Worm (Caenorhabditis elegans) whole organism, L4 larva: ENCODE measurements around the gene cnc-8.
"Not testable (repeated sequence)": the region's sequence is repeated elsewhere in the genome, so short reads cannot be mapped to it uniquely, and the experiment has no call there.

ENCODE experiments used
- D1046.2 ChIP-seq: fragments of 200-800 bp; sonication (Bioruptor generic); IDR thresholded peaks from 2 replicates; pipeline ENCODE4 v1.3.6; 2022; ENCODE audit warnings: missing genetic modification characterization, missing compliant biosample characterization
- F10B5.3 ChIP-seq: sonication (generic microtip); optimal IDR thresholded peaks from 2 replicates; lab custom pipeline; 2016; ENCODE audit warnings: mild to moderate bottlenecking, missing genetic modification characterization, missing compliant biosample characterization
- F26F4.8 ChIP-seq: fragments of 200-800 bp; sonication (Bioruptor generic); conservative IDR thresholded peaks from 2 replicates; pipeline ENCODE4 v1.3.6; 2022; ENCODE audit warnings: missing genetic modification characterization, missing compliant biosample characterization
- F49E8.2 ChIP-seq: sonication (generic microtip); optimal IDR thresholded peaks from 2 replicates; lab custom pipeline; 2016; ENCODE audit warnings: missing compliant biosample characterization, mild to moderate bottlenecking, missing genetic modification characterization, borderline replicate concordance
- ZK337.2 ChIP-seq: fragments of 200-800 bp; sonication (Bioruptor generic); IDR thresholded peaks from 2 replicates; pipeline ENCODE4 v1.3.6; 2022; ENCODE audit warnings: missing genetic modification reagents, missing genetic modification characterization, missing compliant biosample characterization
- aha-1 ChIP-seq: fragments of 150-350 bp; peaks from one replicate; lab custom pipeline; 2014; ENCODE audit warnings: missing biosample characterization, missing genetic modification characterization
- aly-2 ChIP-seq: sonication (generic microtip); optimal IDR thresholded peaks from 2 replicates; lab custom pipeline; 2018; ENCODE audit warnings: missing biosample characterization, missing genetic modification characterization
- ceh-20 ChIP-seq: fragments of 200-800 bp; sonication (Bioruptor generic); IDR thresholded peaks from 2 replicates; pipeline ENCODE4 v1.3.6; 2022; ENCODE audit warnings: missing genetic modification reagents, missing genetic modification characterization, missing compliant biosample characterization
- ceh-28 ChIP-seq: fragments of 150-350 bp; optimal IDR thresholded peaks from 2 replicates; lab custom pipeline; 2014; ENCODE audit warnings: missing biosample characterization, missing genetic modification reagents, missing genetic modification characterization
- ctbp-1 ChIP-seq: fragments of 200-800 bp; sonication (Bioruptor generic); IDR thresholded peaks from 2 replicates; pipeline ENCODE4 v1.3.6; 2022; ENCODE audit warnings: missing genetic modification reagents, missing genetic modification characterization, missing compliant biosample characterization
- daf-12 ChIP-seq: fragments of 150-350 bp; optimal IDR thresholded peaks from 2 replicates; lab custom pipeline; 2014; ENCODE audit warnings: missing biosample characterization, missing genetic modification reagents, missing genetic modification characterization
- dmd-6 ChIP-seq: fragments of 200-800 bp; sonication (Bioruptor generic); IDR thresholded peaks from 2 replicates; pipeline ENCODE4 v1.3.6; 2022; ENCODE audit warnings: missing genetic modification reagents, missing genetic modification characterization, missing compliant biosample characterization
- dpl-1 ChIP-seq: fragments of 150-350 bp; optimal IDR thresholded peaks from 2 replicates; lab custom pipeline; 2014; ENCODE audit warnings: missing biosample characterization, missing genetic modification reagents, missing genetic modification characterization
- dve-1 ChIP-seq: sonication (generic microtip); optimal IDR thresholded peaks from 2 replicates; lab custom pipeline; 2017; ENCODE audit warnings: antibody characterized with exemption, mild to moderate bottlenecking, missing genetic modification characterization, missing compliant biosample characterization; ENCODE audit not compliant: insufficient read depth
- hmg-1.1 ChIP-seq: fragments of 200-800 bp; sonication (Bioruptor generic); IDR thresholded peaks from 2 replicates; pipeline ENCODE4 v1.3.6; 2022; ENCODE audit warnings: missing genetic modification reagents, missing genetic modification characterization, missing compliant biosample characterization
- lir-3 ChIP-seq: sonication (generic microtip); optimal IDR thresholded peaks from 2 replicates; lab custom pipeline; 2016; ENCODE audit warnings: mild to moderate bottlenecking, missing genetic modification characterization, missing compliant biosample characterization
- lsy-2 ChIP-seq, 2 experiments: fragments of 150-350 bp in 1 of 2; sonication (generic microtip) in 1 of 2; optimal IDR thresholded peaks; 2 replicates each; lab custom pipeline; 2014 to 2017; ENCODE audit warnings: missing biosample characterization in 2 of 2, missing genetic modification characterization in 2 of 2
- madf-5 ChIP-seq, 2 experiments: fragments of 200-800 bp; sonication (Bioruptor generic); IDR thresholded peaks; 2 replicates each; pipeline ENCODE4 v1.3.6; 2022; ENCODE audit warnings: missing compliant biosample characterization in 2 of 2, missing genetic modification characterization in 2 of 2
- madf-9 ChIP-seq: fragments of 200-800 bp; sonication (Bioruptor generic); conservative IDR thresholded peaks from 2 replicates; pipeline ENCODE4 v1.3.6; 2022; ENCODE audit warnings: missing genetic modification reagents, missing genetic modification characterization, missing compliant biosample characterization
- nhr-111 ChIP-seq: fragments of 200-800 bp; sonication (Bioruptor generic); optimal IDR thresholded peaks from 2 replicates; lab custom pipeline; 2018; ENCODE audit warnings: mild to moderate bottlenecking, missing genetic modification characterization, missing compliant biosample characterization
- nhr-28 ChIP-seq: fragments of 150-350 bp; optimal IDR thresholded peaks from 2 replicates; lab custom pipeline; 2014; ENCODE audit warnings: missing biosample characterization, missing genetic modification characterization
- nhr-41 ChIP-seq: fragments of 200-800 bp; sonication (Bioruptor generic); IDR thresholded peaks from 2 replicates; pipeline ENCODE4 v1.3.6; 2022; ENCODE audit warnings: missing genetic modification reagents, missing genetic modification characterization, missing compliant biosample characterization
- nhr-42 ChIP-seq: fragments of 200-800 bp; sonication (Bioruptor generic); IDR thresholded peaks from 2 replicates; pipeline ENCODE4 v1.3.6; 2022; ENCODE audit warnings: missing genetic modification characterization, missing compliant biosample characterization
- pha-4 ChIP-seq, 2 experiments: fragments of 150-350 bp in 1 of 2; fragments of 200-800 bp in 1 of 2; sonication (Bioruptor generic) in 1 of 2; IDR thresholded peaks in 1 of 2; optimal IDR thresholded peaks in 1 of 2; 2 replicates each; pipeline versions ENCODE4 v1.3.6 to Lab custom; 2014 to 2022; ENCODE audit warnings: missing genetic modification characterization in 2 of 2, missing genetic modification reagents in 2 of 2, missing biosample characterization in 1 of 2, missing compliant biosample characterization in 1 of 2
- pqm-1 ChIP-seq: sonication (generic microtip); optimal IDR thresholded peaks from 2 replicates; lab custom pipeline; 2017; ENCODE audit warnings: missing biosample characterization, missing genetic modification characterization
- snpc-4 ChIP-seq: fragments of 150-350 bp; optimal IDR thresholded peaks from 2 replicates; lab custom pipeline; 2014; ENCODE audit warnings: missing biosample characterization, missing genetic modification characterization
- spr-3 ChIP-seq: fragments of 200-800 bp; sonication (Bioruptor generic); optimal IDR thresholded peaks from 2 replicates; lab custom pipeline; 2018; ENCODE audit warnings: mild to moderate bottlenecking, missing genetic modification characterization, missing compliant biosample characterization
- tag-97 ChIP-seq: fragments of 200-800 bp; sonication (Bioruptor generic); IDR thresholded peaks from 2 replicates; pipeline ENCODE4 v1.3.6; 2022; ENCODE audit warnings: missing genetic modification characterization, missing compliant biosample characterization
- unc-39 ChIP-seq: sonication (generic microtip); optimal IDR thresholded peaks from 2 replicates; lab custom pipeline; 2017; ENCODE audit warnings: missing biosample characterization, missing genetic modification characterization
- zag-1 ChIP-seq: fragments of 150-350 bp; optimal IDR thresholded peaks from 2 replicates; lab custom pipeline; 2014; ENCODE audit warnings: missing biosample characterization, missing genetic modification characterization
- zfp-2 ChIP-seq: sonication (generic microtip); optimal IDR thresholded peaks from 2 replicates; lab custom pipeline; 2016; ENCODE audit warnings: mild to moderate bottlenecking, missing genetic modification characterization, missing compliant biosample characterization
- zip-2 ChIP-seq: fragments of 150-350 bp; optimal IDR thresholded peaks from 2 replicates; lab custom pipeline; 2014; ENCODE audit warnings: missing biosample characterization, missing genetic modification characterization
- ztf-7 ChIP-seq: fragments of 150-350 bp; optimal IDR thresholded peaks from 2 replicates; lab custom pipeline; 2014; ENCODE audit warnings: missing biosample characterization, missing genetic modification characterization

Gene cnc-8

DNA sequence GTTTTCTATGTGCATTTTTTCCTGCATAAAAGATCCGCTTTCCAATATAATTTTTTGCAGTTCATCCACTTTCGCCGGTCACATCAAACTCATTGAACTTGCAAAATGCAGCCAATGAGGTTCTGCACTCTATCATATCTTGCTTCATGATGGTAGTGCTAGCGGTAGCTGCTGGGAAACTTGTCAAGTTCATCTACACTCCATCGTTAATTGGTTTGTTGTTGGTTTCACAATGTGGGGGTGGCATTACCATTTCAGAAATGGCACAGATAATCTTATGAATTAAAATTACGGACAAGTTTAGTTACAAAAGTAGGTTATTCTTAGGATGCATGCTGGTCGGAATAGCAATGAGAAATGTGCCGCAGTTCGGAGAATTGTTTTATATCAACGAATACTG lies 31.9 kb upstream of the cnc-8 start:
- no peak for TF ChIP-seq aly-2 (tag; lab: Kevin White, UChicago)
- peak; percentile 93 for TF ChIP-seq aha-1 (tag; lab: Kevin White, UChicago)
- TF ChIP-seq lir-3, result no peak
- TF ChIP-seq ceh-28 (tag; lab: Kevin White, UChicago), result no peak
- no peak for TF ChIP-seq snpc-4
- no peak for TF ChIP-seq pha-4 (GFP tag; IDR thresholded peaks at IDR 0.05; lab: Robert Waterston, UW)
- no peak for TF ChIP-seq pha-4 (tag; optimal IDR thresholded peaks at IDR 0.05; lab: Kevin White, UChicago)
- no peak for TF ChIP-seq unc-39 (tag; lab: Kevin White, UChicago)
- no peak for TF ChIP-seq ceh-20 (GFP tag; lab: Robert Waterston, UW)

DNA sequence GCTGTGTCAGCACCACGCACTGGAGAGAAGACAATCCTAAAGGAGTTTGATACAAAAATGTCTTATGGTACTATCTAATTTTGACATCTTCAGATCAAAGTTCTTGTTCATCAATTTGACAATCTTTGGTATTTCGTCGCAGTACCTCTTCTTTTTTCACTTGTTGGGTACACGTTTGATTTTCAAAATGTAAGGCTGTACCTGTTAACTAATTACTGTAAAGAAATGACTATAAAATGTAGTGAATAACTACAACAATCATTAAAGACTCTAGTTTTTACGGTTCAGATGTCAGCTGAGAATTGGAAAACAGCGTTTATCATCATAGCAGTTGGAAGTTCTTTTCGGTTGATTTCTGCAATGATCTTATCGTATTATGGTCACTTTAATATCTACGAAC lies 29.3 kb upstream of the cnc-8 start:
- TF ChIP-seq lir-3, result no peak
- no peak for TF ChIP-seq nhr-111 (GFP tag; lab: Kevin White, UChicago)
- TF ChIP-seq nhr-28 (tag; lab: Kevin White, UChicago), result peak; percentile 39
- TF ChIP-seq nhr-42 (GFP tag; lab: Robert Waterston, UW), result no peak
- TF ChIP-seq zag-1 (tag; lab: Kevin White, UChicago), result no peak
- TF ChIP-seq tag-97, result no peak
- TF ChIP-seq dpl-1 (GFP tag; lab: Kevin White, UChicago), result no peak
- TF ChIP-seq daf-12 (tag; lab: Kevin White, UChicago), result no peak
- no peak for TF ChIP-seq F10B5.3 (tag; lab: Kevin White, UChicago)

DNA sequence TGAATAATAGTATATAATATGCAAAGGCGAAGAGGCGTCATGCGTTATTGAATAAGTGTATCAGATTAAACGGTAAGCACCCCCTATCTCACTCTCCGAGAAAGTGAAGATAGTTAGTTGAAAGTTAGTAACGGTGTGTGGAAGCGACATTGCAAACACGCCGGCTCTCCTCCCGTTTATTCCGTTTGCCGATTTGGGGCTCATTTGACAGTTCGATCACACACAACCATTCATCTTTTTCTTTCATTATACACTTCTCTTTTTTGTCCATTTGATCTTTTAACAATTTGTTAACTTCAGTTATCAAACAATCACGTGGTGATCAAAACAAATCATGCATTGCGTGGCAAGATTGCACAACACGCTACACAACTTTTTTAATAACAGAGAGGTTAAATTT lies 27.1 kb upstream of the cnc-8 start, which contains the start of gene slc-9B.1:
Gene slc-9B.1, plus strand, starts transcription at position 301 of the 400 bp plus-strand sequence.
- TF ChIP-seq ceh-20 (GFP tag; lab: Robert Waterston, UW) (no peak), ztf-7 (tag; lab: Kevin White, UChicago) (no peak), pqm-1 (tag; lab: Kevin White, UChicago) (no peak), nhr-41 (GFP tag; lab: Robert Waterston, UW) (no peak), zag-1 (tag; lab: Kevin White, UChicago) (no peak), F49E8.2 (tag; lab: Kevin White, UChicago) (no peak), zip-2 (tag; lab: Kevin White, UChicago) (no peak), nhr-111 (GFP tag; lab: Kevin White, UChicago) (no peak), dve-1 (tag; lab: Kevin White, UChicago) (no peak), ctbp-1 (GFP tag; lab: Robert Waterston, UW) (no peak), ZK337.2 (GFP tag; lab: Robert Waterston, UW) (no peak)
- TF ChIP-seq, all 104 proteins: peak for 0

DNA sequence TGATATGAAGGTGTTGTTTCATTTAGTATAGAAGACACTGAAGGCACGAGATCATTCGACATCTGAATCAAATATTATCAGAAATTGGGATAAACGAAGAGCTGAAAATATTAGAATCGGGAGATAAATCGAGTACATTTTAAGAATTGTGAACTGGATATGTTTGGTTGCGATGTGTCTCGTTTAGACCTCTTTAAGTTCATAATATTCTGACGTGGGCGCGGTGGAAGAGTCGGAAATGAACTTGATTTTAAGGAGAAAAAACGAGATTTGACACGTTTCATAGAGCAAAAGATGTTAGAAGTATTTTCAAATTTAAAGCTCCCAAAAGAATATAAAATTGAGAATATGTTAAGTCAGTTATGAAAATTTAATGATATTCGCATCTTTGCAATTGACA lies 20.8 kb upstream of the cnc-8 start, which contains the start of gene npr-6:
Gene npr-6, minus strand, starts transcription at position 101 of the 400 bp plus-strand sequence.
- no peak for TF ChIP-seq zfp-2 (tag; lab: Kevin White, UChicago)

DNA sequence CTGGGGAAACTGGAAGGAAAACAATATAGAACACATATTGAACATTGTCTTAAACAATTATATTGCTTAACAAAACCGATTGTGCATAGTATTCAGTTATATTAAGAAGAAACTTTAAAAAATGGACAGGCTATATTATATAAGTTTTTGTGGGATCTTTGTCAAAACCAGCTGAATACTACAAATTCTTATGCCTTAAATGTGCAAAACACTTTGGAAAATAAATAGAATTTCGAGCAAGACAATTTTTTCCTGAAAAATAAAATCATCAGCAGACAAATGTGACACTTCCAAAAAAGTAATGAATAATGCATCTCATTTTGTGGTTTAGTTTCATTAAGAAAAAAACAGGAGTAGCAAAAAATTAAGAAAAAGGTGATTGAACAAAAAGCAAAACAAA lies 9.0 kb upstream of the cnc-8 start:
- TF ChIP-seq aha-1 (tag; lab: Kevin White, UChicago) (peak; percentile 92), D1046.2 (GFP tag; lab: Robert Waterston, UW) (no peak), lsy-2 (tag; optimal IDR thresholded peaks at IDR 0.05; lab: Kevin White, UChicago) (no peak), snpc-4 (no peak), spr-3 (GFP tag; lab: Kevin White, UChicago) (no peak), unc-39 (tag; lab: Kevin White, UChicago) (no peak), madf-5 (GFP tag; IDR thresholded peaks at IDR 0.05; lab: Robert Waterston, UW) (no peak)

DNA sequence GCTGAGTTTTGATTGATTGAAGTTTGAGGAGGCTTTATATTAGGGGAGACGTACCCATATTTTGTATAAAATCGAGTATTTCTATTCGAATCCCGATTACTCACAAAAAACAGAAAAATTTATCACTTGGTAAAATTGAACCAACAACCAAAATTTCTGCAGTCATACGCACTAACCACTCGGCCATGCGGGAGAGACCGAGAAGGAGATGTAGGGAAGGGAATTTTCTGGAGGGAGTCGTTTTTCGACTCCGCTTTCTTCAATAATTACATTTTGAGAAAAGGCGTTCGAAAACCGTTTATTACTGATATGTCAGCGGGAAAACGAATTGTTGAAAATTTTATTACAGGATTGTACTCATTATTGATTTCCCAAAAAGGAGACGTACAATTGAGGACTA lies 7.5 kb upstream of the cnc-8 start:
- TF ChIP-seq madf-9 (GFP tag; lab: Robert Waterston, UW), result 0 out of 2 replicates have a peak, but pooled peaks have one; percentile 32
- TF ChIP-seq pha-4 (GFP tag; IDR thresholded peaks at IDR 0.05; lab: Robert Waterston, UW), result peak; percentile 77; the same call in 1 of the 2 replicates
- TF ChIP-seq pha-4 (tag; optimal IDR thresholded peaks at IDR 0.05; lab: Kevin White, UChicago), result not testable (repeated sequence)
- TF ChIP-seq F26F4.8 (GFP tag; lab: Robert Waterston, UW), result peak; percentile 78
- TF ChIP-seq dmd-6 (GFP tag; lab: Robert Waterston, UW), result 0 out of 2 replicates have a peak, but pooled peaks have one; percentile 24
- peak; percentile 69 to 82; a peak in 2 of 4 replicates for TF ChIP-seq madf-5 (GFP tag; IDR thresholded peaks at IDR 0.05; lab: Robert Waterston, UW)
- peak; percentile 57 for TF ChIP-seq hmg-1.1
- TF ChIP-seq, all 104 proteins: peak for 6; not testable (repeated sequence) for 98
